Worm (Caenorhabditis elegans) whole organism, L4/young adult: ENCODE results near the gene mig-17.

Experiments used
- W03F9.2 ChIP-seq: fragments of 150-350 bp; optimal IDR thresholded peaks from 2 replicates; lab custom pipeline; 2014; ENCODE audit warnings: missing biosample characterization, missing genetic modification characterization
- dao-5 ChIP-seq: sonication (generic microtip); optimal IDR thresholded peaks from 2 replicates; lab custom pipeline; 2016; ENCODE audit warnings: missing genotype, missing genetic modification characterization, moderate library complexity, missing compliant biosample characterization

- TF ChIP-seq dao-5 (tag; lab: Kevin White, UChicago) (no peak), W03F9.2 (no peak)
Observed at ce11 chrV:11470210-11470713, 23.8 kb downstream of the mig-17 start, which contains the start of gene aat-6.
